Worm (Caenorhabditis elegans) whole organism, L1 larva: ENCODE results near the gene Y75B12B.11.

Experiments used
- alr-1 ChIP-seq: fragments of 200-800 bp; sonication (Bioruptor generic); optimal IDR thresholded peaks from 2 replicates; lab custom pipeline; 2018; ENCODE audit warnings: borderline replicate concordance, mild to moderate bottlenecking, missing genetic modification characterization, missing compliant biosample characterization
- ceh-8 ChIP-seq: fragments of 200-800 bp; sonication (Bioruptor generic); optimal IDR thresholded peaks from 2 replicates; lab custom pipeline; 2018; ENCODE audit warnings: mild to moderate bottlenecking, missing genetic modification characterization, moderate library complexity, missing compliant biosample characterization
- isw-1 ChIP-seq: fragments of 200-800 bp; sonication (Bioruptor generic); IDR thresholded peaks from 2 replicates; pipeline ENCODE4 v1.3.6; 2022; ENCODE audit warnings: missing genetic modification characterization, missing compliant biosample characterization
- snpc-4 ChIP-seq: fragments of 150-350 bp; optimal IDR thresholded peaks from 2 replicates; lab custom pipeline; 2014; ENCODE audit warnings: missing biosample characterization, missing genetic modification characterization
- swsn-7 ChIP-seq: sonication (generic microtip); optimal IDR thresholded peaks from 2 replicates; lab custom pipeline; 2016; ENCODE audit warnings: missing genetic modification characterization, missing compliant biosample characterization

ce11 chrV:15191971-15192370 lies 875 bp downstream of the Y75B12B.11 start:
- no peak for TF ChIP-seq snpc-4
- TF ChIP-seq swsn-7, result no peak
- TF ChIP-seq isw-1, result no peak
- TF ChIP-seq alr-1, result no peak
- TF ChIP-seq ceh-8, result no peak
